Worm (Caenorhabditis elegans) whole organism, young adult: ENCODE measurements around the gene W08F4.1.

Source experiments
- F33H1.4 ChIP-seq: fragments of 200-800 bp; sonication (Bioruptor generic); IDR thresholded peaks from 2 replicates; pipeline ENCODE4 v1.3.6; 2022; ENCODE audit warnings: missing genetic modification reagents, missing genetic modification characterization, missing compliant biosample characterization
- Y53G8AR.9 ChIP-seq: fragments of 200-800 bp; sonication (Bioruptor generic); conservative IDR thresholded peaks from 2 replicates; pipeline ENCODE4 v1.3.6; 2022; ENCODE audit warnings: missing genetic modification reagents, missing genetic modification characterization, missing compliant biosample characterization
- Y56A3A.18 ChIP-seq: fragments of 200-800 bp; sonication (Bioruptor generic); IDR thresholded peaks from 2 replicates; pipeline ENCODE4 v1.3.6; 2022; ENCODE audit warnings: missing genetic modification reagents, missing genetic modification characterization, missing compliant biosample characterization
- Y67H2A.10 ChIP-seq: fragments of 200-800 bp; sonication (Bioruptor generic); conservative IDR thresholded peaks from 2 replicates; pipeline ENCODE4 v1.3.6; 2022; ENCODE audit warnings: missing genetic modification reagents, missing genetic modification characterization, missing compliant biosample characterization
- aptf-2 ChIP-seq: fragments of 200-800 bp; sonication (Bioruptor generic); conservative IDR thresholded peaks from 2 replicates; pipeline ENCODE4 v1.3.6; 2022; ENCODE audit warnings: missing genetic modification reagents, missing genetic modification characterization, missing compliant biosample characterization
- die-1 ChIP-seq: sonication (generic microtip); optimal IDR thresholded peaks from 2 replicates; lab custom pipeline; 2016; ENCODE audit warnings: missing genotype, mild to moderate bottlenecking, missing genetic modification characterization, missing compliant biosample characterization
- egrh-3 ChIP-seq: fragments of 200-800 bp; sonication (Bioruptor generic); IDR thresholded peaks from 2 replicates; pipeline ENCODE4 v1.3.6; 2022; ENCODE audit warnings: missing genetic modification reagents, missing genetic modification characterization, missing compliant biosample characterization
- let-607 ChIP-seq, 2 experiments: fragments of 200-800 bp in 1 of 2; sonication (Bioruptor generic) in 1 of 2; sonication (generic microtip) in 1 of 2; optimal IDR thresholded peaks; 2 replicates each; lab custom pipeline; 2016 to 2018; ENCODE audit warnings: mild to moderate bottlenecking in 2 of 2, missing compliant biosample characterization in 2 of 2, missing genetic modification characterization in 2 of 2, moderate library complexity in 2 of 2, missing genotype in 1 of 2
- mel-28 ChIP-seq: sonication (generic microtip); optimal IDR thresholded peaks from 2 replicates; lab custom pipeline; 2016; ENCODE audit warnings: borderline replicate concordance, mild to moderate bottlenecking, missing genetic modification characterization, missing compliant biosample characterization
- nhr-27 ChIP-seq: fragments of 200-800 bp; sonication (Bioruptor generic); optimal IDR thresholded peaks from 2 replicates; lab custom pipeline; 2018; ENCODE audit warnings: mild to moderate bottlenecking, missing genetic modification characterization, moderate library complexity, missing compliant biosample characterization
- pha-4 ChIP-seq: fragments of 150-350 bp; sonication (generic microtip); optimal IDR thresholded peaks from 2 replicates; lab custom pipeline; 2014; ENCODE audit warnings: missing biosample characterization, missing genetic modification reagents, missing genetic modification characterization
- repo-1 ChIP-seq: sonication (generic microtip); optimal IDR thresholded peaks from 2 replicates; lab custom pipeline; 2017; ENCODE audit warnings: mild to moderate bottlenecking, missing genetic modification characterization, missing compliant biosample characterization
- ztf-28 ChIP-seq: fragments of 200-800 bp; sonication (Bioruptor generic); IDR thresholded peaks from 2 replicates; pipeline ENCODE4 v1.3.6; 2022; ENCODE audit warnings: missing genetic modification reagents, missing genetic modification characterization, missing compliant biosample characterization

The W08F4.1 gene

DNA sequence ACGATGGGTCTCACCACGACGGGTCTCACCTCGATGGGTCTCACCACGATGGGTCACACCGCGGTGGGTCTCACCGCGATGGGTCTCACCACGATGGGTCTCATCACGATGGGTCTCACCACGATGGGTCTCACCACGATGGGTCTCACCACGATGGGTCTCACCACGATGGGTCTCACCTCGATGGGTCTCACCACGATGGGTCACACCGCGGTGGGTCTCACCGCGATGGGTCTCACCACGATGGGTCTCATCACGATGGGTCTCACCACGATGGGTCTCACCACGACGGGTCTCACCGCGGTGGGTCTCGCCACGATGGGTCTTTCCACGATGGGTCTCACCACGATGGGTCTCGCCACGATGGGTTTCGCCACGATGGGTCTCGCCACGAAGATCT, 39.8 kb downstream of the W08F4.1 start:
- TF ChIP-seq aptf-2 (0 out of 2 replicates have a peak, but pooled peaks have one; percentile 5), F33H1.4 (GFP tag; lab: Robert Waterston, UW) (0 out of 2 replicates have a peak, but pooled peaks have one; percentile 5), egrh-3 (GFP tag; lab: Robert Waterston, UW) (peak; percentile 62; the same call in 1 of the 2 replicates)

DNA sequence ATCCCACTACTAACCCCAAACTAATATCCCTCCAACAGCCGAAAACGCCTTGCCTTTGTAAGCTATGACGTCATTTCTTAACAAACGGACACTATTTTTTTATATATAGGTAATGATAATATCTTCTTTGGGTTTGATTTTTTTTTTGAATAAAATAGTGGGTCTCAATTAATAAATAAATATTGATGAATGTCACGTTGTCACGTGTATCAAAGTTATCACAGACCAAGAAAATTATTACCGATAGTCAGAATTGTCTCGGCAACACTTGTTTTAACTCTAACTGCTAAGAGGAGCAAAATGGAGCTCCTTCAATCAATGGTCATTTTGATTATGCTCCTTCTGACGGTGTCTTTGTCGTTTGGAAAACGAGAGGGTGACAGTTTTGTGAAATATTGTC, 40.7 kb downstream of the W08F4.1 start, which contains the start of gene T04B8.1:
Gene T04B8.1, plus strand, starts transcription at position 301 of the 400 bp plus-strand sequence.
- no peak for TF ChIP-seq egrh-3 (GFP tag; lab: Robert Waterston, UW)
- no peak for TF ChIP-seq Y53G8AR.9 (GFP tag; lab: Robert Waterston, UW)
- no peak for TF ChIP-seq mel-28 (tag; lab: Kevin White, UChicago)
- TF ChIP-seq ztf-28 (GFP tag; lab: Robert Waterston, UW): no peak
- no peak for TF ChIP-seq die-1 (tag; lab: Kevin White, UChicago)

DNA sequence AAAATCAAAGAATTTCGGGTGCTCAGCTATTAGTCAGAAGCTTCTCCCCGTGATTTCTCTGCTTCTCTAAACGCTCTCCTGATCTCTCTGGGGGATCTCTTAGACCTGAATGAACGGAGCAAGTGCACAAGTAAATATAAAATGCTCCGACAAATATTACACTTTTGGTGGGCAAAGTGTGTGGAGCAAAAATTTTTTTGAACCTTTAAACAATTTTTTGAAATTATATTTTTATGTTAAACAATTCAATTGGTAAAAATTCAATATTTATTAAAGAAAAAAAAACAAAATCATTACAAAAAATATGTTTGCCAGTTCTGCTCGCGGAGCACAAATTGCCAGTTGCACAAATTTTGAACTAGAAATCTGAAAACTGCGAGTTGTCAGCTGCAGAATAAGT, 46.1 kb downstream of the W08F4.1 start, which contains the start of gene K07E8.6:
Gene K07E8.6, minus strand, starts transcription at position 101 of the 400 bp plus-strand sequence.
- no peak for TF ChIP-seq repo-1
- no peak for TF ChIP-seq Y67H2A.10 (GFP tag; lab: Robert Waterston, UW)
- no peak for TF ChIP-seq nhr-27 (tag; lab: Kevin White, UChicago)
- no peak for TF ChIP-seq let-607 (tag; optimal IDR thresholded peaks at IDR 0.05; lab: Kevin White, UChicago)
- TF ChIP-seq pha-4 (tag; lab: Kevin White, UChicago): no peak
- TF ChIP-seq Y56A3A.18 (GFP tag; lab: Robert Waterston, UW): no peak
- TF ChIP-seq, all 124 proteins: peak for 0
